Fruit fly (Drosophila melanogaster): ENCODE data around the gene Ziz.

Ziz gene

dm6 chr2L:7501743-7502142, 5.6 kb upstream of the Ziz start (continued):
- TF ChIP-seq CG6854 (GFP tag; optimal IDR thresholded peaks at IDR 0.05) (no peak), fkh (GFP tag; optimal IDR thresholded peaks at IDR 0.05) (no peak)

- no peak for TF ChIP-seq CG6854 (GFP tag; optimal IDR thresholded peaks at IDR 0.05)
- TF ChIP-seq Ets96B (tag; optimal IDR thresholded peaks at IDR 0.05) = no peak
- TF ChIP-seq CG6163 (GFP tag; IDR thresholded peaks at IDR 0.05) = no peak
- TF ChIP-seq OdsH (GFP tag; optimal IDR thresholded peaks at IDR 0.05) = no peak
- no peak for TF ChIP-seq fd59A (GFP tag; optimal IDR thresholded peaks at IDR 0.05)
- no peak for TF ChIP-seq spab (GFP tag; optimal IDR thresholded peaks at IDR 0.05)
- no peak for TF ChIP-seq salr (GFP tag; optimal IDR thresholded peaks at IDR 0.05)
Measured at dm6 chr2L:7498208-7498607, 2.1 kb upstream of the Ziz start.

dm6 chr2L:7497265-7497664, 1.2 kb upstream of the Ziz start, which contains the start of gene Obp28a:
Gene Obp28a, minus strand, starts transcription at chr2L:7497365.
- TF ChIP-seq Sox102F (GFP tag; optimal IDR thresholded peaks at IDR 0.05) (no peak), CG6854 (GFP tag; optimal IDR thresholded peaks at IDR 0.05) (no peak), Ets21C (GFP tag; optimal IDR thresholded peaks at IDR 0.05) (no peak), CG6808 (GFP tag; optimal IDR thresholded peaks at IDR 0.05) (no peak), fd59A (GFP tag; optimal IDR thresholded peaks at IDR 0.05) (no peak), eg (GFP tag; IDR thresholded peaks at IDR 0.05) (no peak), Eip78C (GFP tag) (no peak), Hr38 (GFP tag; optimal IDR thresholded peaks at IDR 0.05) (no peak), vri (GFP tag; optimal IDR thresholded peaks at IDR 0.05) (no peak), pdm3 (GFP tag; optimal IDR thresholded peaks at IDR 0.05) (no peak), esn (GFP tag; optimal IDR thresholded peaks at IDR 0.05) (no peak), Ets96B (tag; optimal IDR thresholded peaks at IDR 0.05) (no peak), Gug (GFP tag; IDR thresholded peaks at IDR 0.05) (no peak), CG10631 (GFP tag; optimal IDR thresholded peaks at IDR 0.05) (no peak)

- TF ChIP-seq CG16779 (tag; optimal IDR thresholded peaks at IDR 0.05) (no peak), Smox (GFP tag; optimal IDR thresholded peaks at IDR 0.05) (no peak), CG6276 (GFP tag; optimal IDR thresholded peaks at IDR 0.05) (no peak), CG6808 (GFP tag; optimal IDR thresholded peaks at IDR 0.05) (peak; percentile 36), vri (GFP tag; optimal IDR thresholded peaks at IDR 0.05) (peak; percentile 4), CG6163 (GFP tag; IDR thresholded peaks at IDR 0.05) (0 out of 3 replicates have a peak, but pooled peaks have one; percentile 20), CG4318 (GFP tag; optimal IDR thresholded peaks at IDR 0.05) (no peak), CG3032 (tag; optimal IDR thresholded peaks at IDR 0.05) (no peak), Lpt (GFP tag; optimal IDR thresholded peaks at IDR 0.05) (no peak), Ets21C (GFP tag; optimal IDR thresholded peaks at IDR 0.05) (no peak), CG8119 (GFP tag; IDR thresholded peaks at IDR 0.05) (peak; percentile 13; the same call in 1 of the 3 replicates), fd59A (GFP tag; optimal IDR thresholded peaks at IDR 0.05) (no peak), ss (GFP tag; optimal IDR thresholded peaks at IDR 0.05) (peak in 1 of 2 experiments; percentile 51), dac (GFP tag; optimal IDR thresholded peaks at IDR 0.05) (no peak)
Measured at dm6 chr2L:7495294-7495986, 667 bp downstream of the Ziz start.

dm6 chr2L:7494341-7495293, 1.5 kb downstream of the Ziz start:
- TF ChIP-seq CG7368 (GFP tag; optimal IDR thresholded peaks at IDR 0.05) (no peak), fd59A (GFP tag; optimal IDR thresholded peaks at IDR 0.05) (no peak), CG1621 (tag; optimal IDR thresholded peaks at IDR 0.05) (no peak), CG3919 (GFP tag; optimal IDR thresholded peaks at IDR 0.05) (no peak), CG9139 (GFP tag; optimal IDR thresholded peaks at IDR 0.05) (no peak), CG32006 (GFP tag; optimal IDR thresholded peaks at IDR 0.05) (peak; percentile 21), topi (GFP tag; optimal IDR thresholded peaks at IDR 0.05) (no peak), cyc (GFP tag; optimal IDR thresholded peaks at IDR 0.05) (no peak), Eip75B (GFP tag; optimal IDR thresholded peaks at IDR 0.05) (no peak), CG8632 (GFP tag; optimal IDR thresholded peaks at IDR 0.05) (no peak), Gug (GFP tag; IDR thresholded peaks at IDR 0.05) (0 out of 2 replicates have a peak, but pooled peaks have one; percentile 17), eg (GFP tag; IDR thresholded peaks at IDR 0.05) (0 out of 3 replicates have a peak, but pooled peaks have one; percentile 50), Met (GFP tag; optimal IDR thresholded peaks at IDR 0.05) (no peak), CG11902 (GFP tag; optimal IDR thresholded peaks at IDR 0.05) (no peak), spab (GFP tag; optimal IDR thresholded peaks at IDR 0.05) (no peak), salr (GFP tag; optimal IDR thresholded peaks at IDR 0.05) (peak in 1 of 2 experiments; percentile 24), CG34406 (GFP tag; optimal IDR thresholded peaks at IDR 0.05) (no peak)
